Worm (Caenorhabditis elegans) whole organism, late embryonic: ENCODE data around the gene srw-21.

Source experiments
- C08G9.2 ChIP-seq: sonication (generic microtip); optimal IDR thresholded peaks from 2 replicates; lab custom pipeline; 2016; ENCODE audit warnings: mild to moderate bottlenecking, missing genetic modification characterization, moderate library complexity, missing compliant biosample characterization
- C38D4.7 ChIP-seq: fragments of 200-800 bp; sonication (Bioruptor generic); optimal IDR thresholded peaks from 2 replicates; lab custom pipeline; 2018; ENCODE audit warnings: mild to moderate bottlenecking, missing genetic modification characterization, moderate library complexity, missing compliant biosample characterization
- K02D7.2 ChIP-seq: sonication (generic microtip); optimal IDR thresholded peaks from 2 replicates; lab custom pipeline; 2017; ENCODE audit warnings: mild to moderate bottlenecking, missing genetic modification characterization, missing compliant biosample characterization
- T23F11.4 ChIP-seq: fragments of 200-800 bp; sonication (Bioruptor generic); optimal IDR thresholded peaks from 2 replicates; lab custom pipeline; 2018; ENCODE audit warnings: mild to moderate bottlenecking, missing genetic modification characterization, missing compliant biosample characterization
- ahr-1 ChIP-seq: sonication (generic microtip); optimal IDR thresholded peaks from 2 replicates; lab custom pipeline; 2016; ENCODE audit warnings: missing genetic modification characterization, missing compliant biosample characterization
- ceh-14 ChIP-seq: sonication (generic microtip); optimal IDR thresholded peaks from 2 replicates; lab custom pipeline; 2016; ENCODE audit warnings: missing genotype, missing genetic modification characterization, missing compliant biosample characterization
- ceh-19 ChIP-seq: fragments of 200-800 bp; sonication (Bioruptor generic); optimal IDR thresholded peaks from 2 replicates; lab custom pipeline; 2018; ENCODE audit warnings: mild to moderate bottlenecking, missing genetic modification characterization, missing compliant biosample characterization
- ceh-22 ChIP-seq: sonication (generic microtip); optimal IDR thresholded peaks from 2 replicates; lab custom pipeline; 2017; ENCODE audit warnings: missing biosample characterization, missing genetic modification characterization
- ceh-24 ChIP-seq: sonication (generic microtip); optimal IDR thresholded peaks from 2 replicates; lab custom pipeline; 2016; ENCODE audit warnings: mild to moderate bottlenecking, missing genetic modification characterization, missing compliant biosample characterization
- ceh-30 ChIP-seq: fragments of 150-350 bp; optimal IDR thresholded peaks from 2 replicates; lab custom pipeline; 2014; ENCODE audit warnings: missing biosample characterization, missing genetic modification characterization
- ceh-31 ChIP-seq: sonication (generic microtip); optimal IDR thresholded peaks from 2 replicates; lab custom pipeline; 2016; ENCODE audit warnings: missing genetic modification characterization, missing compliant biosample characterization
- ceh-34 ChIP-seq: sonication (generic microtip); optimal IDR thresholded peaks from 2 replicates; lab custom pipeline; 2016; ENCODE audit warnings: mild to moderate bottlenecking, missing genetic modification characterization, missing compliant biosample characterization
- ceh-6 ChIP-seq: fragments of 200-800 bp; sonication (Bioruptor generic); optimal IDR thresholded peaks from 2 replicates; lab custom pipeline; 2018; ENCODE audit warnings: mild to moderate bottlenecking, missing genetic modification characterization, missing compliant biosample characterization
- elt-2 ChIP-seq: sonication (generic microtip); optimal IDR thresholded peaks from 2 replicates; lab custom pipeline; 2016; ENCODE audit warnings: missing genetic modification reagents, missing genetic modification characterization, missing compliant biosample characterization
- elt-4 ChIP-seq: sonication (generic microtip); optimal IDR thresholded peaks from 2 replicates; lab custom pipeline; 2016; ENCODE audit warnings: missing genetic modification characterization, missing compliant biosample characterization
- fax-1 ChIP-seq: sonication (generic microtip); optimal IDR thresholded peaks from 2 replicates; lab custom pipeline; 2016; ENCODE audit warnings: missing genotype, missing genetic modification characterization, missing compliant biosample characterization
- gmeb-2 ChIP-seq: sonication (generic microtip); optimal IDR thresholded peaks from 2 replicates; lab custom pipeline; 2016; ENCODE audit warnings: missing genetic modification characterization, inconsistent platforms, missing compliant biosample characterization
- hlh-15 ChIP-seq: sonication (generic microtip); optimal IDR thresholded peaks from 2 replicates; lab custom pipeline; 2016; ENCODE audit warnings: missing genetic modification characterization, missing compliant biosample characterization
- lim-6 ChIP-seq: sonication (generic microtip); optimal IDR thresholded peaks from 2 replicates; lab custom pipeline; 2016; ENCODE audit warnings: missing genetic modification characterization, missing compliant biosample characterization
- madf-2 ChIP-seq: sonication (generic microtip); optimal IDR thresholded peaks from 2 replicates; lab custom pipeline; 2017; ENCODE audit warnings: missing genetic modification characterization, missing compliant biosample characterization
- nfya-1 ChIP-seq: sonication (generic microtip); optimal IDR thresholded peaks from 2 replicates; lab custom pipeline; 2017; ENCODE audit warnings: missing genetic modification characterization, mild to moderate bottlenecking, missing compliant biosample characterization, antibody characterized with exemption, moderate library complexity
- nhr-232 ChIP-seq: sonication (generic microtip); optimal IDR thresholded peaks from 2 replicates; lab custom pipeline; 2016; ENCODE audit warnings: missing genetic modification characterization, missing compliant biosample characterization
- pag-3 ChIP-seq: sonication (generic microtip); optimal IDR thresholded peaks from 2 replicates; lab custom pipeline; 2016; ENCODE audit warnings: missing compliant biosample characterization, missing genetic modification characterization, borderline replicate concordance
- pha-2 ChIP-seq: sonication (generic microtip); optimal IDR thresholded peaks from 2 replicates; lab custom pipeline; 2017; ENCODE audit warnings: mild to moderate bottlenecking, missing genetic modification characterization, missing compliant biosample characterization
- pqm-1 ChIP-seq: sonication (generic microtip); optimal IDR thresholded peaks from 2 replicates; lab custom pipeline; 2016; ENCODE audit warnings: missing genetic modification characterization, missing compliant biosample characterization
- pros-1 ChIP-seq: fragments of 150-350 bp; optimal IDR thresholded peaks from 2 replicates; lab custom pipeline; 2014; ENCODE audit warnings: missing biosample characterization, missing genetic modification reagents, missing genetic modification characterization
- ref-2 ChIP-seq: sonication (generic microtip); optimal IDR thresholded peaks from 2 replicates; lab custom pipeline; 2016; ENCODE audit warnings: missing genetic modification characterization, missing compliant biosample characterization
- sdc-2 ChIP-seq: sonication (generic microtip); optimal IDR thresholded peaks from 2 replicates; lab custom pipeline; 2016; ENCODE audit warnings: missing genotype, missing genetic modification characterization, missing compliant biosample characterization
- sox-2 ChIP-seq: fragments of 200-800 bp; sonication (Bioruptor generic); IDR thresholded peaks from 2 replicates; pipeline ENCODE4 v1.3.6; 2022; ENCODE audit warnings: missing genetic modification reagents, missing genetic modification characterization, missing compliant biosample characterization
- sox-4 ChIP-seq: sonication (generic microtip); optimal IDR thresholded peaks from 2 replicates; lab custom pipeline; 2017; ENCODE audit warnings: mild to moderate bottlenecking, missing genetic modification characterization, inconsistent platforms, missing compliant biosample characterization
- syd-9 ChIP-seq: sonication (generic microtip); optimal IDR thresholded peaks from 2 replicates; lab custom pipeline; 2016; ENCODE audit warnings: mild to moderate bottlenecking, missing genetic modification characterization, moderate library complexity, missing compliant biosample characterization
- tbx-2 ChIP-seq: sonication (generic microtip); optimal IDR thresholded peaks from 2 replicates; lab custom pipeline; 2016; ENCODE audit warnings: missing genetic modification characterization, missing compliant biosample characterization
- tbx-7 ChIP-seq: sonication (generic microtip); optimal IDR thresholded peaks from 2 replicates; lab custom pipeline; 2016; ENCODE audit warnings: missing genotype, missing genetic modification characterization, missing compliant biosample characterization
- ttx-3 ChIP-seq: sonication (generic microtip); optimal IDR thresholded peaks from 2 replicates; lab custom pipeline; 2016; ENCODE audit warnings: missing genetic modification reagents, missing genetic modification characterization, missing compliant biosample characterization
- unc-3 ChIP-seq, 2 experiments: fragments of 200-800 bp in 1 of 2; sonication (Bioruptor generic) in 1 of 2; sonication (generic microtip) in 1 of 2; conservative IDR thresholded peaks in 1 of 2; optimal IDR thresholded peaks in 1 of 2; 2 replicates each; pipeline versions ENCODE4 v1.3.6 to Lab custom; 2016 to 2022; ENCODE audit warnings: missing compliant biosample characterization in 2 of 2, missing genetic modification characterization in 2 of 2, missing genetic modification reagents in 1 of 2
- unc-55 ChIP-seq: sonication (generic microtip); optimal IDR thresholded peaks from 2 replicates; lab custom pipeline; 2017; ENCODE audit warnings: missing biosample characterization, missing genetic modification reagents, missing genetic modification characterization
- unc-86 ChIP-seq: sonication (generic microtip); optimal IDR thresholded peaks from 2 replicates; lab custom pipeline; 2016; ENCODE audit warnings: missing genetic modification characterization, missing compliant biosample characterization

srw-21 gene

ce11 chrV:15479107-15479506 lies 8.8 kb upstream of the srw-21 start:
- TF ChIP-seq gmeb-2 (tag; lab: Kevin White, UChicago) (no peak), sox-4 (tag; lab: Kevin White, UChicago) (no peak), sdc-2 (no peak), ceh-24 (tag; lab: Kevin White, UChicago) (no peak), elt-2 (tag; lab: Kevin White, UChicago) (peak; percentile 46)

- TF ChIP-seq ceh-22 (tag; lab: Kevin White, UChicago) (no peak), syd-9 (tag; lab: Kevin White, UChicago) (no peak), tbx-7 (no peak), ahr-1 (tag; lab: Kevin White, UChicago) (no peak), ceh-19 (GFP tag; lab: Kevin White, UChicago) (no peak), ref-2 (no peak), ceh-34 (tag; lab: Kevin White, UChicago) (no peak), T23F11.4 (GFP tag; lab: Kevin White, UChicago) (no peak), sdc-2 (no peak), ttx-3 (no peak)
Observed at ce11 chrV:15479825-15480224, 8.0 kb upstream of the srw-21 start.

DNA sequence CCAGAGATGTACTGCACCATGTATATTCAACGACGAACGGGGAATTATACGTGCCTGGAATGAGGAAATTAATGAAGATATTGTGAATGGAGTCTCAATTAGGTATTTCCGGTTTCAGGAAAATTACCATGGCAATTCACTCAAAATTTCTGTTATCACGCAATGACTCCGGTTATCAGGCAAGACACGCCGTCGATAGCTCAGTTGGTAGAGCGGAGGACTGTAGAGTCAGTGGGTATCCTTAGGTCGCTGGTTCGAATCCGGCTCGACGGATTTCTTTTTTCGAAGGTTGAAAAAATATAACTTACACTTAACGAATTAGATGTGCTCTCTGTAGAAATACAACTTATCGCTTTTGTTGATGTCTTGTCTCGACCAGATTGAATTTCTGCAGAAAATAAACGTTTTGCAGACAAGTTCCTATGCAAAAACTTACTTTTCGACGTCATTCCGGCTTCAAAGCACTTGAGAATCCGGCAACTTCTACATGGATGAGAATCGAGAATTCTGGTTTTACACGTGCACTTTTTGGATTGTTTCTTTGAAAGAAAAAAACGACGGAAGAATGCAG lies 7.3 kb upstream of the srw-21 start:
- TF ChIP-seq ceh-14 (tag; lab: Kevin White, UChicago) (no peak), nhr-232 (tag; lab: Kevin White, UChicago) (no peak), ahr-1 (tag; lab: Kevin White, UChicago) (no peak), unc-55 (GFP tag; lab: Kevin White, UChicago) (no peak), pros-1 (no peak), K02D7.2 (tag; lab: Kevin White, UChicago) (no peak), ceh-6 (no peak), pha-2 (tag; lab: Kevin White, UChicago) (no peak), ref-2 (no peak), ceh-31 (no peak), hlh-15 (tag; lab: Kevin White, UChicago) (no peak), pqm-1 (tag; lab: Kevin White, UChicago) (no peak), C38D4.7 (GFP tag; lab: Kevin White, UChicago) (no peak), ceh-34 (tag; lab: Kevin White, UChicago) (no peak), unc-3 (GFP tag; conservative IDR thresholded peaks at IDR 0.05; lab: Robert Waterston, UW) (no peak), unc-3 (tag; optimal IDR thresholded peaks at IDR 0.05; lab: Kevin White, UChicago) (no peak), sox-4 (tag; lab: Kevin White, UChicago) (no peak), tbx-2 (tag; lab: Kevin White, UChicago) (no peak), ceh-30 (tag; lab: Kevin White, UChicago) (no peak)

ce11 chrV:15481374-15481773 lies 6.5 kb upstream of the srw-21 start, which contains the start of gene nhr-150:
TSS of gene nhr-150 (minus strand) at chrV:15481465.
- TF ChIP-seq ceh-19 (GFP tag; lab: Kevin White, UChicago) (no peak), elt-4 (tag; lab: Kevin White, UChicago) (no peak), C08G9.2 (tag; lab: Kevin White, UChicago) (no peak), unc-86 (tag; lab: Kevin White, UChicago) (no peak), ceh-22 (tag; lab: Kevin White, UChicago) (no peak), T23F11.4 (GFP tag; lab: Kevin White, UChicago) (no peak), K02D7.2 (tag; lab: Kevin White, UChicago) (no peak), madf-2 (no peak), nfya-1 (tag; lab: Kevin White, UChicago) (no peak), ceh-6 (no peak), fax-1 (tag; lab: Kevin White, UChicago) (no peak), sox-2 (GFP tag; lab: Robert Waterston, UW) (no peak), pag-3 (no peak), lim-6 (no peak)
